Worm (Caenorhabditis elegans) whole organism, L1 larva: ENCODE results near the gene ndg-4.
A peak's percentile ranks its signal among the peaks of the same experiment; 100 is the strongest.

Source experiments
- C04F5.9 ChIP-seq: sonication (generic microtip); optimal IDR thresholded peaks from 2 replicates; lab custom pipeline; 2016; ENCODE audit warnings: missing genetic modification characterization, missing compliant biosample characterization
- Y116A8C.19 ChIP-seq: sonication (generic microtip); optimal IDR thresholded peaks from 2 replicates; lab custom pipeline; 2016; ENCODE audit warnings: missing compliant biosample characterization, missing genetic modification characterization, borderline replicate concordance
- aha-1 ChIP-seq: fragments of 150-350 bp; optimal IDR thresholded peaks from 2 replicates; lab custom pipeline; 2014; ENCODE audit warnings: missing biosample characterization, missing genetic modification characterization
- blmp-1 ChIP-seq: fragments of 150-350 bp; optimal IDR thresholded peaks from 2 replicates; lab custom pipeline; 2014; ENCODE audit warnings: missing biosample characterization, missing genetic modification characterization
- ceh-63 ChIP-seq: fragments of 200-800 bp; sonication (Bioruptor generic); optimal IDR thresholded peaks from 2 replicates; lab custom pipeline; 2018; ENCODE audit warnings: mild to moderate bottlenecking, missing genetic modification characterization, missing compliant biosample characterization
- ceh-8 ChIP-seq: fragments of 200-800 bp; sonication (Bioruptor generic); optimal IDR thresholded peaks from 2 replicates; lab custom pipeline; 2018; ENCODE audit warnings: mild to moderate bottlenecking, missing genetic modification characterization, moderate library complexity, missing compliant biosample characterization
- ceh-90 ChIP-seq: sonication (generic microtip); optimal IDR thresholded peaks from 2 replicates; lab custom pipeline; 2016; ENCODE audit warnings: missing genetic modification characterization, missing compliant biosample characterization
- ces-1 ChIP-seq: fragments of 150-350 bp; optimal IDR thresholded peaks from 2 replicates; lab custom pipeline; 2014; ENCODE audit warnings: missing biosample characterization, missing genetic modification reagents, missing genetic modification characterization
- dsc-1 ChIP-seq: sonication (generic microtip); optimal IDR thresholded peaks from 2 replicates; lab custom pipeline; 2016; ENCODE audit warnings: mild to moderate bottlenecking, missing genetic modification characterization, missing compliant biosample characterization
- efl-1 ChIP-seq, 4 experiments: fragments of 150-350 bp; optimal IDR thresholded peaks in 3 of 4; peaks in 1 of 4; 1 replicate in 1 of 4; 2 replicates in 3 of 4; lab custom pipeline; 2014; ENCODE audit warnings: missing biosample characterization in 2 of 4, missing genetic modification characterization in 2 of 4, missing genetic modification reagents in 2 of 4
- egl-13 ChIP-seq: sonication (generic microtip); optimal IDR thresholded peaks from 2 replicates; lab custom pipeline; 2016; ENCODE audit warnings: missing genotype, missing genetic modification reagents, missing genetic modification characterization, missing compliant biosample characterization
- elt-2 ChIP-seq: sonication (generic microtip); optimal IDR thresholded peaks from 2 replicates; lab custom pipeline; 2016; ENCODE audit warnings: missing genetic modification characterization, mild to moderate bottlenecking, inconsistent platforms, missing compliant biosample characterization, missing genetic modification reagents
- ets-5 ChIP-seq: fragments of 200-800 bp; sonication (Bioruptor generic); IDR thresholded peaks from 2 replicates; pipeline ENCODE4 v1.3.6; 2022; ENCODE audit warnings: missing genetic modification characterization, missing compliant biosample characterization
- fkh-4 ChIP-seq: sonication (generic microtip); optimal IDR thresholded peaks from 2 replicates; lab custom pipeline; 2016; ENCODE audit warnings: missing compliant biosample characterization, missing genetic modification characterization, borderline replicate concordance
- fkh-8 ChIP-seq: sonication (generic microtip); optimal IDR thresholded peaks from 2 replicates; lab custom pipeline; 2016; ENCODE audit warnings: mild to moderate bottlenecking, missing genetic modification characterization, missing compliant biosample characterization
- fos-1 ChIP-seq: fragments of 150-350 bp; optimal IDR thresholded peaks from 2 replicates; lab custom pipeline; 2014; ENCODE audit warnings: missing biosample characterization, missing genetic modification characterization
- hlh-17 ChIP-seq: fragments of 200-800 bp; sonication (Bioruptor generic); optimal IDR thresholded peaks from 2 replicates; lab custom pipeline; 2018; ENCODE audit warnings: missing genetic modification characterization, mild to moderate bottlenecking, missing compliant biosample characterization, moderate library complexity, borderline replicate concordance
- hlh-4 ChIP-seq: sonication (generic microtip); optimal IDR thresholded peaks from 2 replicates; lab custom pipeline; 2016; ENCODE audit warnings: mild to moderate bottlenecking, missing genetic modification characterization, missing compliant biosample characterization
- irx-1 ChIP-seq: sonication (generic microtip); optimal IDR thresholded peaks from 2 replicates; lab custom pipeline; 2016; ENCODE audit warnings: missing genetic modification characterization, missing compliant biosample characterization
- isw-1 ChIP-seq: fragments of 200-800 bp; sonication (Bioruptor generic); IDR thresholded peaks from 2 replicates; pipeline ENCODE4 v1.3.6; 2022; ENCODE audit warnings: missing genetic modification characterization, missing compliant biosample characterization
- jun-1 ChIP-seq: fragments of 150-350 bp; optimal IDR thresholded peaks from 2 replicates; lab custom pipeline; 2014; ENCODE audit warnings: missing biosample characterization, missing genetic modification reagents, missing genetic modification characterization
- lin-13 ChIP-seq: fragments of 150-350 bp; optimal IDR thresholded peaks from 2 replicates; lab custom pipeline; 2014; ENCODE audit warnings: missing biosample characterization, missing genetic modification reagents, missing genetic modification characterization
- lin-35 ChIP-seq, 2 experiments: fragments of 150-350 bp; optimal IDR thresholded peaks; 2 replicates each; lab custom pipeline; 2014; ENCODE audit warnings: missing biosample characterization in 2 of 2, missing genetic modification characterization in 2 of 2, missing genetic modification reagents in 2 of 2
- lir-3 ChIP-seq: sonication (generic microtip); optimal IDR thresholded peaks from 2 replicates; lab custom pipeline; 2016; ENCODE audit warnings: mild to moderate bottlenecking, missing genetic modification characterization, moderate library complexity, missing compliant biosample characterization; ENCODE audit not compliant: poor library complexity
- mef-2 ChIP-seq: fragments of 150-350 bp; optimal IDR thresholded peaks from 2 replicates; lab custom pipeline; 2014; ENCODE audit warnings: missing biosample characterization, missing genetic modification characterization
- mep-1 ChIP-seq: fragments of 150-350 bp; optimal IDR thresholded peaks from 2 replicates; lab custom pipeline; 2014; ENCODE audit warnings: missing biosample characterization, missing genetic modification characterization
- nhr-11 ChIP-seq: fragments of 150-350 bp; optimal IDR thresholded peaks from 2 replicates; lab custom pipeline; 2014; ENCODE audit warnings: missing biosample characterization, missing genetic modification characterization
- nhr-20 ChIP-seq: sonication (generic microtip); optimal IDR thresholded peaks from 2 replicates; lab custom pipeline; 2016; ENCODE audit warnings: mild to moderate bottlenecking, missing genetic modification characterization, missing compliant biosample characterization
- nhr-237 ChIP-seq: fragments of 150-350 bp; optimal IDR thresholded peaks from 2 replicates; lab custom pipeline; 2014; ENCODE audit warnings: missing biosample characterization, missing genetic modification characterization
- nhr-47 ChIP-seq: sonication (generic microtip); optimal IDR thresholded peaks from 2 replicates; lab custom pipeline; 2016; ENCODE audit warnings: mild to moderate bottlenecking, missing genetic modification characterization, moderate library complexity, missing compliant biosample characterization
- nhr-76 ChIP-seq: sonication (generic microtip); optimal IDR thresholded peaks from 2 replicates; lab custom pipeline; 2017; ENCODE audit warnings: missing biosample characterization, missing genetic modification characterization
- nhr-77 ChIP-seq: fragments of 150-350 bp; optimal IDR thresholded peaks from 2 replicates; lab custom pipeline; 2014; ENCODE audit warnings: missing biosample characterization, missing genetic modification characterization
- nhr-84 ChIP-seq: sonication (generic microtip); optimal IDR thresholded peaks from 2 replicates; lab custom pipeline; 2017; ENCODE audit warnings: missing biosample characterization, missing genetic modification characterization
- nhr-85 ChIP-seq: sonication (generic microtip); peaks from one replicate; lab custom pipeline; 2016; ENCODE audit warnings: missing genetic modification characterization, inconsistent platforms, missing compliant biosample characterization
- nhr-90 ChIP-seq: sonication (generic microtip); optimal IDR thresholded peaks from 2 replicates; lab custom pipeline; 2016; ENCODE audit warnings: mild to moderate bottlenecking, missing genetic modification characterization, missing compliant biosample characterization; ENCODE audit not compliant: poor library complexity
- pag-3 ChIP-seq: sonication (generic microtip); optimal IDR thresholded peaks from 2 replicates; lab custom pipeline; 2017; ENCODE audit warnings: missing genetic modification characterization, mild to moderate bottlenecking, missing compliant biosample characterization, antibody characterized with exemption, borderline replicate concordance; ENCODE audit not compliant: insufficient read depth
- pax-3 ChIP-seq: fragments of 200-800 bp; sonication (Bioruptor generic); optimal IDR thresholded peaks from 2 replicates; lab custom pipeline; 2018; ENCODE audit warnings: mild to moderate bottlenecking, missing genetic modification characterization, moderate library complexity, missing compliant biosample characterization
- pqm-1 ChIP-seq: sonication (generic microtip); optimal IDR thresholded peaks from 3 replicates; lab custom pipeline; 2017; ENCODE audit warnings: missing biosample characterization, missing genetic modification characterization
- skn-1 ChIP-seq: fragments of 150-350 bp; optimal IDR thresholded peaks from 2 replicates; lab custom pipeline; 2014; ENCODE audit warnings: missing biosample characterization, missing genetic modification characterization
- snpc-4 ChIP-seq: fragments of 150-350 bp; optimal IDR thresholded peaks from 2 replicates; lab custom pipeline; 2014; ENCODE audit warnings: missing biosample characterization, missing genetic modification characterization
- snu-23 ChIP-seq: sonication (generic microtip); optimal IDR thresholded peaks from 2 replicates; lab custom pipeline; 2016; ENCODE audit warnings: missing genetic modification characterization, missing compliant biosample characterization
- sptf-1 ChIP-seq: fragments of 150-350 bp; optimal IDR thresholded peaks from 2 replicates; lab custom pipeline; 2014; ENCODE audit warnings: missing biosample characterization, missing genetic modification characterization
- swsn-7 ChIP-seq: sonication (generic microtip); optimal IDR thresholded peaks from 2 replicates; lab custom pipeline; 2016; ENCODE audit warnings: missing genetic modification characterization, missing compliant biosample characterization
- tbx-2 ChIP-seq: sonication (generic microtip); optimal IDR thresholded peaks from 2 replicates; lab custom pipeline; 2016; ENCODE audit warnings: missing genetic modification characterization, missing compliant biosample characterization
- unc-130 ChIP-seq: fragments of 150-350 bp; optimal IDR thresholded peaks from 2 replicates; lab custom pipeline; 2017; ENCODE audit warnings: missing biosample characterization, missing genetic modification characterization, inconsistent platforms
- unc-30 ChIP-seq: sonication (generic microtip); optimal IDR thresholded peaks from 2 replicates; lab custom pipeline; 2017; ENCODE audit warnings: missing biosample characterization, missing genetic modification characterization
- unc-62 ChIP-seq: fragments of 150-350 bp; optimal IDR thresholded peaks from 2 replicates; lab custom pipeline; 2014; ENCODE audit warnings: missing biosample characterization, missing genetic modification reagents, missing genetic modification characterization
- xbp-1 ChIP-seq: sonication (generic microtip); optimal IDR thresholded peaks from 2 replicates; lab custom pipeline; 2016; ENCODE audit warnings: missing genetic modification characterization, missing compliant biosample characterization
- zag-1 ChIP-seq: fragments of 150-350 bp; optimal IDR thresholded peaks from 2 replicates; lab custom pipeline; 2014; ENCODE audit warnings: missing biosample characterization, missing genetic modification characterization
- zip-4 ChIP-seq: fragments of 200-800 bp; sonication (Bioruptor generic); optimal IDR thresholded peaks from 2 replicates; lab custom pipeline; 2018; ENCODE audit warnings: mild to moderate bottlenecking, missing genetic modification characterization, moderate library complexity, missing compliant biosample characterization
- ztf-11 ChIP-seq, 2 experiments: sonication (generic microtip); optimal IDR thresholded peaks; 2 replicates each; lab custom pipeline; 2016 to 2017; ENCODE audit warnings: missing genetic modification characterization in 2 of 2, missing biosample characterization in 1 of 2, missing compliant biosample characterization in 1 of 2
- ztf-4 ChIP-seq: fragments of 150-350 bp; optimal IDR thresholded peaks from 2 replicates; lab custom pipeline; 2014; ENCODE audit warnings: missing biosample characterization, missing genetic modification characterization

Gene ndg-4

DNA sequence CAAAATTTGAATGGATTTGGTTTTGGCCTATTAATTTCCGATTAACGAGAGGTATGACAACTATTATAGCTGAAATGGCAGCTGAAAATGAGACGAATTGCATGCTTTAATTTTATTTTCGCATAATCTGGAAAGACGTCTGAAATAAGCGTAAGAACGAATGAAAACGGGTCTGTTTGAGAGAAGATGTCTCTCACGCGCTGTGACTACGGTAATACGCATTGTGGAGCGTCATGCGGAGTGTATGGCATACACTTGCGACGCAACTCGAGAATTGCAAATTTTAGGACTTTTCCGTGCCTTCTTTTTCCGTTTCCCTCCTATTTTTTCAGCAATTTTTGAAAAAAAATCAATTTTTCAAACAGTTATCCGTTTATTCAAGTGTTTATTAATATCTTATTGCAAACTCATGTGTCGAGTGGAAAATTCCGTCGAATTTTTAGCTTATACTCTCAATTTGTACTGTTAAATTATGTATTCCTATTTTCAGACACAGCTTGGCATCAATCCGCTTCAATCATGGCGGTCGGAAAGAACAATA is 8.3 kb upstream of the ndg-4 start, which contains the start of gene rps-1 (continued):
- peak; percentile 97 for TF ChIP-seq pax-3
- peak; percentile 94 for TF ChIP-seq nhr-11 (tag; lab: Kevin White, UChicago)
- peak; percentile 98 for TF ChIP-seq jun-1
- peak; percentile 98 for TF ChIP-seq nhr-77 (tag; lab: Kevin White, UChicago)
- TF ChIP-seq zag-1 (tag; lab: Kevin White, UChicago) = peak; percentile 59
- peak; percentile 99 for TF ChIP-seq swsn-7 (tag; lab: Kevin White, UChicago)
- peak; percentile 99 for TF ChIP-seq egl-13 (tag; lab: Kevin White, UChicago)
- peak; percentile 100 for TF ChIP-seq ztf-4 (tag; lab: Kevin White, UChicago)
- TF ChIP-seq hlh-17 = no peak
- TF ChIP-seq unc-130 (tag; lab: Kevin White, UChicago) = peak; percentile 99
- peak; percentile 93 for TF ChIP-seq elt-2 (tag; lab: Kevin White, UChicago)
- TF ChIP-seq lir-3 (tag; lab: Kevin White, UChicago) = peak; percentile 94
- TF ChIP-seq lin-35 (GFP tag; optimal IDR thresholded peaks at IDR 0.05; lab: Kevin White, UChicago) = peak; percentile 96 to 97
- peak; percentile 99 for TF ChIP-seq xbp-1 (tag; lab: Kevin White, UChicago)
- peak; percentile 99 for TF ChIP-seq dsc-1 (tag; lab: Kevin White, UChicago)
- peak; percentile 94 for TF ChIP-seq mef-2
- peak; percentile 98 for TF ChIP-seq irx-1 (tag; lab: Kevin White, UChicago)
- TF ChIP-seq snpc-4 (tag; lab: Kevin White, UChicago) = peak; percentile 92
- TF ChIP-seq fkh-8 (tag; lab: Kevin White, UChicago) = peak; percentile 99
- peak; percentile 95 for TF ChIP-seq zip-4 (GFP tag; lab: Kevin White, UChicago)
- peak; percentile 63 for TF ChIP-seq unc-62 (GFP tag; lab: Kevin White, UChicago)
- TF ChIP-seq snu-23 (GFP tag; lab: Kevin White, UChicago) = peak; percentile 100
- TF ChIP-seq efl-1 (optimal IDR thresholded peaks at IDR 0.05; lab: Kevin White, UChicago) = peak; percentile 96 to 97
- peak; percentile 91 to 99 for TF ChIP-seq efl-1 (GFP tag; optimal IDR thresholded peaks at IDR 0.05 in 1 of 2; lab: Kevin White, UChicago)
- peak; percentile 68 for TF ChIP-seq nhr-76 (tag; lab: Kevin White, UChicago)
- peak; percentile 50 for TF ChIP-seq pqm-1 (tag; lab: Kevin White, UChicago)
- peak; percentile 100 for TF ChIP-seq mep-1 (tag; lab: Kevin White, UChicago)
- TF ChIP-seq skn-1 (tag; lab: Kevin White, UChicago) = peak; percentile 95
- TF ChIP-seq nhr-20 (tag; lab: Kevin White, UChicago) = peak; percentile 99
- TF ChIP-seq pag-3 (tag; lab: Kevin White, UChicago) = peak; percentile 33
- peak; percentile 87 for TF ChIP-seq blmp-1
- no peak for TF ChIP-seq sptf-1 (tag; lab: Kevin White, UChicago)
- peak; percentile 99 for TF ChIP-seq tbx-2
- TF ChIP-seq ces-1 (GFP tag; lab: Kevin White, UChicago) = peak; percentile 67
- TF ChIP-seq fos-1 = peak; percentile 96
- peak; percentile 99 for TF ChIP-seq nhr-90
- TF ChIP-seq aha-1 (tag; lab: Kevin White, UChicago) = peak; percentile 91
- peak; percentile 67 for TF ChIP-seq hlh-4
- peak; percentile 99 for TF ChIP-seq isw-1 (GFP tag; lab: Robert Waterston, UW)
- no peak for TF ChIP-seq Y116A8C.19
- peak; percentile 97 for TF ChIP-seq C04F5.9 (tag; lab: Kevin White, UChicago)
- peak; percentile 65 for TF ChIP-seq ceh-90 (tag; lab: Kevin White, UChicago)
- TF ChIP-seq nhr-84 (tag; lab: Kevin White, UChicago) = peak; percentile 74
- peak in 1 of 2 experiments; percentile 98 for TF ChIP-seq ztf-11 (tag; optimal IDR thresholded peaks at IDR 0.05; lab: Kevin White, UChicago)
- TF ChIP-seq ceh-63 (GFP tag; lab: Kevin White, UChicago) = peak; percentile 91
- TF ChIP-seq nhr-85 (tag; lab: Kevin White, UChicago) = peak; percentile 99
- TF ChIP-seq nhr-237 = peak; percentile 91
- TF ChIP-seq nhr-47 (tag; lab: Kevin White, UChicago) = peak; percentile 99
- peak; percentile 96 for TF ChIP-seq ceh-8
- TF ChIP-seq lin-13 (GFP tag; lab: Kevin White, UChicago) = peak; percentile 98
- TF ChIP-seq fkh-4 (tag; lab: Kevin White, UChicago) = peak; percentile 91
- peak; percentile 87 for TF ChIP-seq unc-30 (tag; lab: Kevin White, UChicago)
- 0 out of 2 replicates have a peak, but pooled peaks have one; percentile 11 for TF ChIP-seq ets-5 (GFP tag; lab: Robert Waterston, UW)
